Fruit fly (Drosophila melanogaster): ENCODE results near the gene disco-r.
A peak's percentile ranks its signal among the peaks of the same experiment; 100 is the strongest.

Gene disco-r

DNA sequence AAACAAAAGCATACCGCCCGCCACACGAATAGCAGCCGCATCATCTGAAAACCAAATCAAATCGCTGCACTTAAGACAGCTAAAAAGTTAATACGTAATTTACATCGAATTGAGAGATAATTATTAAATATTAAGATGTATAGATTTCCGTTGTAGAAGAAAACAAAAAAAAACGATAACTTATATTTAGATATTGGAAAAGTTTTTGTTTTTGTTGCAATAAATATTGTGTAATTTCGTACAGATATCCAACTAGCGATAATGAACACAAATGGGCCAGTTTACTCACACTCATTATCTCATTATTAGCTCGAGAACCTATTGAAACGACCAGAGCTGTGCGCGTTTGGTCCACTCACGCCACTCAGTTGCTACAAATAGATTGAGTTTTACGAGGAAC lies 8.2 kb downstream of the disco-r start (continued):
- TF ChIP-seq Hey (tag; optimal IDR thresholded peaks at IDR 0.05) (no peak), CG1832 (GFP tag; optimal IDR thresholded peaks at IDR 0.05) (no peak), CG9797 (GFP tag; optimal IDR thresholded peaks at IDR 0.05) (no peak), Dek (tag; optimal IDR thresholded peaks at IDR 0.05) (peak; percentile 20), Hr78 (GFP tag; optimal IDR thresholded peaks at IDR 0.05) (peak in 1 of 2 experiments; percentile 62), CG13424 (tag; optimal IDR thresholded peaks at IDR 0.05) (peak; percentile 80), Myb (GFP tag; optimal IDR thresholded peaks at IDR 0.05) (no peak), fru (optimal IDR thresholded peaks at IDR 0.05) (no peak), Atf6 (GFP tag; IDR thresholded peaks at IDR 0.05) (peak; percentile 53; the same call in 1 of the 2 replicates), CG16815 (GFP tag; optimal IDR thresholded peaks at IDR 0.05) (peak; percentile 54), CG15601 (tag; optimal IDR thresholded peaks at IDR 0.05) (peak; percentile 71), Lim3 (GFP tag; IDR thresholded peaks at IDR 0.05) (no peak), CG6654 (GFP tag; optimal IDR thresholded peaks at IDR 0.05) (peak; percentile 46), CG10366 (GFP tag; IDR thresholded peaks at IDR 0.05) (no peak), CG8089 (GFP tag; optimal IDR thresholded peaks at IDR 0.05) (no peak), CG9817 (tag; optimal IDR thresholded peaks at IDR 0.05) (peak; percentile 39), CG7372 (GFP tag; IDR thresholded peaks at IDR 0.05) (0 out of 2 replicates have a peak, but pooled peaks have one; percentile 18), HmgD (GFP tag; optimal IDR thresholded peaks at IDR 0.05) (no peak), slp2 (GFP tag; optimal IDR thresholded peaks at IDR 0.05) (peak; percentile 18), CG10654 (GFP tag; optimal IDR thresholded peaks at IDR 0.05) (peak; percentile 24), NFAT (GFP tag; IDR thresholded peaks at IDR 0.05) (peak; percentile 13; the same call in 1 of the 2 replicates), H15 (GFP tag; IDR thresholded peaks at IDR 0.05) (no peak), CG4424 (GFP tag; optimal IDR thresholded peaks at IDR 0.05) (peak; percentile 68), CG12942 (GFP tag; optimal IDR thresholded peaks at IDR 0.05) (peak; percentile 33), gsb-n (tag; optimal IDR thresholded peaks at IDR 0.05) (peak; percentile 60), CG3838 (GFP tag; optimal IDR thresholded peaks at IDR 0.05) (no peak), Ada2b (GFP tag; IDR thresholded peaks at IDR 0.05) (peak; percentile 30; the same call in 1 of the 2 replicates), CTCF (GFP tag; optimal IDR thresholded peaks at IDR 0.05) (peak; percentile 6), Meics (GFP tag; optimal IDR thresholded peaks at IDR 0.05) (peak; percentile 69), CG3847 (GFP tag; IDR thresholded peaks at IDR 0.05) (no peak), Sox102F (GFP tag; optimal IDR thresholded peaks at IDR 0.05) (peak; percentile 73), nmo (GFP tag; optimal IDR thresholded peaks at IDR 0.05) (peak; percentile 88), fd102C (GFP tag; optimal IDR thresholded peaks at IDR 0.05) (no peak), CG13624 (GFP tag; optimal IDR thresholded peaks at IDR 0.05) (peak; percentile 5), az2 (GFP tag; optimal IDR thresholded peaks at IDR 0.05) (peak; percentile 70), dpn (GFP tag; optimal IDR thresholded peaks at IDR 0.05) (peak; percentile 20 to 60), kah (GFP tag; optimal IDR thresholded peaks at IDR 0.05) (no peak), her (GFP tag; optimal IDR thresholded peaks at IDR 0.05) (no peak), CG17186 (GFP tag; optimal IDR thresholded peaks at IDR 0.05) (peak; percentile 10), HLH4C (GFP tag; IDR thresholded peaks at IDR 0.05; ENCODE audit: partially characterized antibody) (no peak), bcd (GFP tag; optimal IDR thresholded peaks at IDR 0.05) (peak; percentile 76), cwo (GFP tag; optimal IDR thresholded peaks at IDR 0.05) (peak; percentile 58), Six4 (GFP tag; optimal IDR thresholded peaks at IDR 0.05) (peak; percentile 49), CG7271 (tag; optimal IDR thresholded peaks at IDR 0.05) (no peak), ash1 (GFP tag; optimal IDR thresholded peaks at IDR 0.05) (no peak), pb (GFP tag; optimal IDR thresholded peaks at IDR 0.05) (no peak), sd (tag; optimal IDR thresholded peaks at IDR 0.05) (peak; percentile 9), CG12391 (tag; optimal IDR thresholded peaks at IDR 0.05) (peak; percentile 74), zfh1 (GFP tag; IDR thresholded peaks at IDR 0.05) (no peak), CG17912 (GFP tag; optimal IDR thresholded peaks at IDR 0.05) (no peak), mam (GFP tag; optimal IDR thresholded peaks at IDR 0.05) (no peak), Doc2 (GFP tag; IDR thresholded peaks at IDR 0.05) (no peak)

Measured in whole organism, embryonic.